Fruit fly (Drosophila melanogaster) S2 (cell line): ENCODE results near the gene CG1440.

Experiments
- CG8478 ChIP-seq: fragments of >200 bp; optimal IDR thresholded peaks from 2 replicates; lab custom pipeline; 2018
- CTCF ChIP-seq, 2 experiments: fragments of >200 bp; optimal IDR thresholded peaks; 2 replicates each; lab custom pipeline; 2018

CG1440 gene

dm6 chrX:8436656-8437284, at the start of gene CG1440:
Gene CG1440 (plus strand): TSS chrX:8437057.
- no peak for TF ChIP-seq CG8478
- no peak for TF ChIP-seq CTCF (optimal IDR thresholded peaks at IDR 0.05; lab: Kevin White, UChicago)

DNA sequence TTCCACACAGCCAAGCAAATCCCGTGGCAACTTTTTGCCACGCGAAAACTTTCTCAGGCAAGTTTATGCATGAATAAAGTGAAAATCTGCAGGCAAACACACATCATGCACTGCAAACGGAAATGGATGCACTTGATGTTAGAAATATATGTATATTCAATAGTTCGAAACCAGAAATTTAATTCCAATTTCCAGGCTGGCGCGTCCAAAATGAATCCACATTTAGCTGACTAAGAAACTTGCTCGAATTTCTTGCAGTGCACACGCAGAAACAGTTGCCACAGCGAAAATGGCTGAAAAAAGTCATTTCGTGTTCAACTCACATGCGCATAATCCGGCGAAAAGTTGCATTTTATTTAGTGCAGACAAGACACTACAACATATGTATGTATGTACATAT, 40.2 kb upstream of the CG1440 start:
- TF ChIP-seq CG8478 (no peak), CTCF (optimal IDR thresholded peaks at IDR 0.05; lab: Kevin White, UChicago) (no peak)

- TF ChIP-seq CTCF (optimal IDR thresholded peaks at IDR 0.05; lab: Kevin White, UChicago) (no peak), CG8478 (no peak)
These were observed 38.5 kb upstream of the CG1440 start, which contains the start of gene CG10555 for dm6 chrX:8398177-8399018. Gene CG10555 (plus strand): TSS chrX:8398940.

DNA sequence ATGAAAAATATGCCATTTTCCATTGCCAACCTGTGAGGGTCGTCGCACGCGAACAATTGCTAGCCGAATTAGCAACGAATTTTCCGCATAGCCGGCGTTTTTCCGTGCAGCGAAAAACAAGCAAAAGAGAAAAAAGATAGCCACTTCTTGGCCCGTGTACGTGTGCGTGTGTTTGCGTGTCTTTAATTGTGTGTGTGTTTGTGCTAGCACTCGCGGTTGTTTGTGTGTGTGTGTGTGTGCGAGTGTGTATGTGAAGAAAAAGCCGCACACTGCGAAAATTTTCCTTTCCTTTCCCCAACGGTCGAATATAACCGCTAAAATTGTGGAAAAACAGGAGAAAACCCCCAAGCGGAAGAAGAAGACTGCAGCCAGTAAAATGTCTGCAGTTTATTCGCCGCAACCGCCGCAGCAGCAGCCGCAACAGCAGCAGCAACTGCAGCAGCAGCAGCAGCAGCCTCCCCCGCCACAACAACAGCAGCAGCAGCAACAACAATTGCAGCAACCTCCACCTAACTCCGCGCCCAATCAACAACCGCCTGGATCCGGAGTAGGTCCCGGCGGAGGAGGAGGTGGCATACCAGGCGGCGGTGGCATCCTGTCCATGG, 37.7 kb upstream of the CG1440 start:
- TF ChIP-seq CTCF (optimal IDR thresholded peaks at IDR 0.05; lab: Kevin White, UChicago) (no peak), CG8478 (no peak)

dm6 chrX:8407124-8407775, 29.6 kb upstream of the CG1440 start, which contains the start of gene PIG-T:
Gene PIG-T (minus strand): TSS chrX:8407263.
- TF ChIP-seq CG8478 = no peak
- no peak for TF ChIP-seq CTCF (optimal IDR thresholded peaks at IDR 0.05; lab: Kevin White, UChicago)

dm6 chrX:8408971-8409455, 27.8 kb upstream of the CG1440 start, which contains the start of gene Trf2:
Gene Trf2 (plus strand): TSS chrX:8409272.
- TF ChIP-seq CG8478 (no peak), CTCF (optimal IDR thresholded peaks at IDR 0.05; lab: Kevin White, UChicago) (no peak)

DNA sequence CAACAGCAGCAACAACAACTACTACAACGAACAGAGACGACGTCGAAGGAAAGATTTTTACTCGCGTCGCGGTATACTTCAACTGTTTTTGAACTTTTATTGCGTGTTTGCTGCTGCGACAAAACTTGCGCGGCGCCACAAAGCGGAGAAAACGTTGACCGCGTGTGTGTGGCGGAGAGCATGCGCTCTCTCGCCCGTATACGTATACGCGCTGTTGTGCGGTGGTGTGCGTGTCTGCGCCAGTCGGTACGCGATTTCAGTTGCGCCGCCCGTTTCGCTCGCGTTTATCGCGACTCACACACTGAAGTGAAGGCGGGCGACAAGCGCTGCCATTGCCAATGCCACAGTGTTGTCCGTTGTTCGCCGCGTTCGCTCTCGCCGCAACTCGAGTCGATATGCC, 27.1 kb upstream of the CG1440 start:
- no peak for TF ChIP-seq CTCF (optimal IDR thresholded peaks at IDR 0.05; lab: Kevin White, UChicago)
- TF ChIP-seq CG8478 = no peak

- TF ChIP-seq CG8478 (no peak), CTCF (optimal IDR thresholded peaks at IDR 0.05; lab: Kevin White, UChicago) (no peak)
These were observed 26.3 kb upstream of the CG1440 start for dm6 chrX:8410349-8411240.

- TF ChIP-seq CG8478 (no peak), CTCF (optimal IDR thresholded peaks at IDR 0.05; lab: Kevin White, UChicago) (no peak)
These were observed 25.3 kb upstream of the CG1440 start, which contains the start of gene lawc for dm6 chrX:8411532-8411960. Gene lawc (minus strand): TSS chrX:8411658.

- TF ChIP-seq CTCF (optimal IDR thresholded peaks at IDR 0.05; lab: Kevin White, UChicago) = no peak
- TF ChIP-seq CG8478 = no peak
These were observed 24.4 kb upstream of the CG1440 start for dm6 chrX:8412197-8413160.

DNA sequence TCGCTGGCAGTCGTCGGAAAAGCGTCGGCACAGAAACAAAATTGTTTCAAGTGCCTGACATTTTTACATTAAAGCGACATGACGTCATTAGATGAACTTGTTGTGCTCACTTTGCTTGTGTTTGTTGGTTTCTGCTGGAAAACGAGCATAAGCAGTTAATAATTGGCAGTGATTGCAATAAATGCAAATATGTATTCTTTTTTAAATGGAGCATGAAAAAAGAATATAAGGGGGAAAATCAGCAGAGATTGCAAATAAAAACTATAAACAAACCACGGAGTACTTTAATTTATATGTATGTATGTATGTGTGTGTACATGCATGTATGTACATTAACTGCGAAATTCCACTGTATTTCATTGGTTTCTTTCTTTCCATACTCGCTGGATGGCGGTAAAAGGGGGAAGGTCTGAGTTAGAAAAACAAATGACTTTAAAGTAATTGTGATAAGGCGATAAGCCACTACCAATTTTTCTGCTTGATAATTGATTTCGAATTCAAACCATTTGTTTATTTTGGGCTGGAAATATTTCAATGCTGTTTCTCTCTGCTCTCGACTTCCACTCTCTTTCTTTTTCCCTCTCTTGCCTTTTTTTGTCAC, 23.2 kb upstream of the CG1440 start:
- TF ChIP-seq CG8478 (no peak), CTCF (optimal IDR thresholded peaks at IDR 0.05; lab: Kevin White, UChicago) (no peak)

- TF ChIP-seq CG8478 (no peak), CTCF (optimal IDR thresholded peaks at IDR 0.05; lab: Kevin White, UChicago) (no peak)
These were observed 22.5 kb upstream of the CG1440 start for dm6 chrX:8414351-8414750.

DNA sequence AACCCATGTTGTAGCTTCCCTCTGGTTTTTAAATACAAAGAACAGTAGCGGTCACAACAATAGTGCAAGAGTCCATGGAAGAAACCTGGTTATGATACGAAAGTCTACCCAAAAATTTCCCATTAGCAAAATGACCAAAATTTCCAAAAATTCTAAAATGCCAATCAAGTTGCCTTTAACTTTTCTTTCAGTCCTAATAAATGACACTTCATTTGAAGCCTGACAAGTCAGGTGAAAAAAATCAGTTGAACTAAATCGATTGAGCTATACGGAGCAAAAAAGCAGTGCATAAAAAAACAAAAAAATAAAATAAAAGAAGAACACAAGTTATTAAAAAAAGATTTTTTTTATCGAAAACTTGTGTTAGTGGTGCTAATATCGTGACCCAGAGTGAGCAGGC, 21.3 kb upstream of the CG1440 start:
- TF ChIP-seq CG8478 (no peak), CTCF (optimal IDR thresholded peaks at IDR 0.05; lab: Kevin White, UChicago) (no peak)
